Fruit fly (Drosophila melanogaster): ENCODE results near the gene Rpp14b.

The Rpp14b gene

dm6 chr3R:30046029-30047001 lies 9.4 kb upstream of the Rpp14b start, which contains the start of the genes RpL32 and CG7943 (continued):
- peak; percentile 49 to 86 for TF ChIP-seq salr (GFP tag; optimal IDR thresholded peaks at IDR 0.05)
- TF ChIP-seq Eip75B (GFP tag; optimal IDR thresholded peaks at IDR 0.05), result peak; percentile 94
- peak; percentile 96 for TF ChIP-seq CG31627 (GFP tag; optimal IDR thresholded peaks at IDR 0.05)
- peak; percentile 83 for TF ChIP-seq Lpt (GFP tag; optimal IDR thresholded peaks at IDR 0.05)
- TF ChIP-seq Hr38 (GFP tag; optimal IDR thresholded peaks at IDR 0.05), result peak; percentile 63
- peak; percentile 81 for TF ChIP-seq CG8119 (GFP tag; IDR thresholded peaks at IDR 0.05)
- peak; percentile 92 for TF ChIP-seq CG6792 (GFP tag; optimal IDR thresholded peaks at IDR 0.05)
- TF ChIP-seq Sox15 (GFP tag; optimal IDR thresholded peaks at IDR 0.05), result peak; percentile 90
- peak; percentile 87 for TF ChIP-seq CG10669 (GFP tag; optimal IDR thresholded peaks at IDR 0.05)
- peak; percentile 93 for TF ChIP-seq CG6854 (GFP tag; optimal IDR thresholded peaks at IDR 0.05)
- TF ChIP-seq Hr39 (GFP tag; optimal IDR thresholded peaks at IDR 0.05), result peak; percentile 94
- TF ChIP-seq Eip78C (GFP tag), result peak; percentile 97
- TF ChIP-seq Hr4 (GFP tag; optimal IDR thresholded peaks at IDR 0.05), result peak; percentile 86
- peak; percentile 89 for TF ChIP-seq fd85E (GFP tag; optimal IDR thresholded peaks at IDR 0.05)
- no peak for TF ChIP-seq spab (GFP tag; optimal IDR thresholded peaks at IDR 0.05)
- TF ChIP-seq Eip93F (GFP tag; optimal IDR thresholded peaks at IDR 0.05), result peak; percentile 91
- peak; percentile 85 for TF ChIP-seq CG11294 (GFP tag; IDR thresholded peaks at IDR 0.05)
- peak; percentile 89 for TF ChIP-seq net (GFP tag; optimal IDR thresholded peaks at IDR 0.05)
- TF ChIP-seq pdm3 (GFP tag; optimal IDR thresholded peaks at IDR 0.05), result peak; percentile 93
- peak; percentile 80 for TF ChIP-seq CG6808 (GFP tag; optimal IDR thresholded peaks at IDR 0.05)
- TF ChIP-seq CG1621 (tag; optimal IDR thresholded peaks at IDR 0.05), result peak; percentile 78

- TF ChIP-seq svp (GFP tag), result peak; percentile 66
- no peak for TF ChIP-seq topi (GFP tag; optimal IDR thresholded peaks at IDR 0.05)
Measured at dm6 chr3R:30050448-30050847, 5.3 kb upstream of the Rpp14b start.

DNA sequence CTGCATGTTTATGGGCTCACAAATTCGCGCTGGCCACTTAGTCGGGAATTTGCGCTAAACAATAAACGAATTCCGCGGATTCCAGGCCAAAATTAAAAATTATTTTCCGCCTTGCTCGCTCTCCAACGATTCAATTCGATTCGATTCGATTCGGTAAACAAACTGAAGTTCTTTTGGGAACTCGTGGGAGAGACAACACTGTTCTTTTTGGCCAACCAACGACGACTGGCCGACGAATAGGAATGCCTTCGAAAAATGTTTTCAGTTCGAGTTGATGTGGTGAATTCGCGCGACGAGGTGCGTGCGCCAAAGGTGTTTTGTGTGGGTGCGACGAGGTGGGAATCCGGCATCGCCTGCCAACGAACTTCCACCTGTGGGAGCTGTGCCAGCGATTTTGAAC lies 3.8 kb upstream of the Rpp14b start, which contains the start of gene CG15528:
Gene CG15528 (minus strand): TSS at position 180 of the 400 bp plus-strand sequence.
- no peak for TF ChIP-seq CG1621 (tag; optimal IDR thresholded peaks at IDR 0.05)
- TF ChIP-seq CG8319 (GFP tag; optimal IDR thresholded peaks at IDR 0.05), result no peak
- TF ChIP-seq salr (GFP tag; optimal IDR thresholded peaks at IDR 0.05), result no peak
- TF ChIP-seq Smox (GFP tag; optimal IDR thresholded peaks at IDR 0.05), result no peak
- no peak for TF ChIP-seq Hr39 (GFP tag; optimal IDR thresholded peaks at IDR 0.05)
- TF ChIP-seq CG3919 (GFP tag; optimal IDR thresholded peaks at IDR 0.05), result no peak
- TF ChIP-seq Sox14 (GFP tag; optimal IDR thresholded peaks at IDR 0.05), result no peak
- no peak for TF ChIP-seq acj6 (GFP tag; optimal IDR thresholded peaks at IDR 0.05)

- peak; percentile 28 for TF ChIP-seq dsx (GFP tag; optimal IDR thresholded peaks at IDR 0.05; ENCODE audit: poor library complexity, severe bottlenecking)
- TF ChIP-seq CG15336 (GFP tag; IDR thresholded peaks at IDR 0.05), result peak; percentile 15; the same call in 1 of the 2 replicates
- TF ChIP-seq vri (GFP tag; optimal IDR thresholded peaks at IDR 0.05), result no peak
- no peak for TF ChIP-seq CG31627 (GFP tag; optimal IDR thresholded peaks at IDR 0.05)
- no peak for TF ChIP-seq Blimp-1 (GFP tag; optimal IDR thresholded peaks at IDR 0.05)
- no peak for TF ChIP-seq Eip78C (GFP tag)
- no peak for TF ChIP-seq achi (GFP tag; optimal IDR thresholded peaks at IDR 0.05)
- peak; percentile 7 for TF ChIP-seq fkh (GFP tag; optimal IDR thresholded peaks at IDR 0.05)
- no peak for TF ChIP-seq CG6276 (GFP tag; optimal IDR thresholded peaks at IDR 0.05)
- peak; percentile 29 for TF ChIP-seq Sox14 (GFP tag; optimal IDR thresholded peaks at IDR 0.05)
- peak; percentile 5 for TF ChIP-seq CG6854 (GFP tag; optimal IDR thresholded peaks at IDR 0.05)
- TF ChIP-seq CG32006 (GFP tag; optimal IDR thresholded peaks at IDR 0.05), result no peak
- TF ChIP-seq CG1621 (tag; optimal IDR thresholded peaks at IDR 0.05), result peak; percentile 33
- peak; percentile 14 for TF ChIP-seq CG3032 (tag; optimal IDR thresholded peaks at IDR 0.05)
- TF ChIP-seq topi (GFP tag; optimal IDR thresholded peaks at IDR 0.05), result no peak
- TF ChIP-seq CG10631 (GFP tag; optimal IDR thresholded peaks at IDR 0.05), result no peak
- TF ChIP-seq esn (GFP tag; optimal IDR thresholded peaks at IDR 0.05), result no peak
- TF ChIP-seq fd85E (GFP tag; optimal IDR thresholded peaks at IDR 0.05), result no peak
- TF ChIP-seq pdm3 (GFP tag; optimal IDR thresholded peaks at IDR 0.05), result no peak
- TF ChIP-seq Sox15 (GFP tag; optimal IDR thresholded peaks at IDR 0.05), result no peak
- no peak for TF ChIP-seq cyc (GFP tag; optimal IDR thresholded peaks at IDR 0.05)
Measured at dm6 chr3R:30052455-30053046, 3.2 kb upstream of the Rpp14b start, which contains the start of gene Jasper. Gene Jasper, plus strand, starts transcription at chr3R:30052514.

Measured in whole organism, prepupa.